Fruit fly (Drosophila melanogaster) whole organism, adult: ENCODE data around the gene PKD.

Experiments used
- CG11617 ChIP-seq: fragments of 200-800 bp; sonication (Bioruptor generic); optimal IDR thresholded peaks from 2 replicates; lab custom pipeline; 2017; ENCODE audit warnings: mild to moderate bottlenecking, missing biosample characterization, missing genetic modification reagents, missing genetic modification characterization
- CG12768 ChIP-seq: fragments of 200-800 bp; sonication (Bioruptor generic); optimal IDR thresholded peaks from 2 replicates; lab custom pipeline; 2017; ENCODE audit warnings: missing biosample characterization, missing genetic modification characterization, mild to moderate bottlenecking, moderate library complexity, missing genetic modification reagents
- CG14711 ChIP-seq: fragments of 200-800 bp; sonication (Bioruptor generic); optimal IDR thresholded peaks from 2 replicates; lab custom pipeline; 2018; ENCODE audit warnings: missing biosample characterization, mild to moderate bottlenecking, missing genetic modification characterization, moderate library complexity
- CG1620 ChIP-seq: fragments of 200-800 bp; sonication (Bioruptor generic); optimal IDR thresholded peaks from 2 replicates; lab custom pipeline; 2016; ENCODE audit warnings: missing biosample characterization, missing genetic modification characterization
- CG33017 ChIP-seq: fragments of 200-800 bp; sonication (Bioruptor generic); optimal IDR thresholded peaks from 2 replicates; lab custom pipeline; 2018; ENCODE audit warnings: missing biosample characterization, mild to moderate bottlenecking, missing genetic modification characterization, moderate library complexity
- CG5204 ChIP-seq: fragments of 200-800 bp; sonication (Bioruptor generic); optimal IDR thresholded peaks from 2 replicates; lab custom pipeline; 2016; ENCODE audit warnings: missing biosample characterization, missing genetic modification characterization
- CG7045 ChIP-seq: fragments of 200-800 bp; sonication (Bioruptor generic); optimal IDR thresholded peaks from 2 replicates; lab custom pipeline; 2017; ENCODE audit warnings: missing biosample characterization, mild to moderate bottlenecking, missing genetic modification characterization
- CG7101 ChIP-seq: fragments of 200-800 bp; sonication (Bioruptor generic); optimal IDR thresholded peaks from 2 replicates; lab custom pipeline; 2018; ENCODE audit warnings: missing biosample characterization, mild to moderate bottlenecking, missing genetic modification characterization, moderate library complexity
- Clk ChIP-seq: fragments of 200-800 bp; sonication (Bioruptor generic); optimal IDR thresholded peaks from 2 replicates; lab custom pipeline; 2017; ENCODE audit warnings: missing biosample characterization, missing genetic modification characterization
- Crg-1 ChIP-seq: fragments of 200-800 bp; sonication (Bioruptor generic); optimal IDR thresholded peaks from 2 replicates; lab custom pipeline; 2016; ENCODE audit warnings: missing biosample characterization, missing genetic modification characterization
- Hr96 ChIP-seq: fragments of 200-800 bp; sonication (Bioruptor generic); optimal IDR thresholded peaks from 2 replicates; lab custom pipeline; 2016; ENCODE audit warnings: missing biosample characterization, missing genetic modification characterization
- Mnt ChIP-seq: fragments of 200-800 bp; sonication (Bioruptor generic); optimal IDR thresholded peaks from 2 replicates; lab custom pipeline; 2016; ENCODE audit warnings: missing biosample characterization, mild to moderate bottlenecking, missing genetic modification characterization
- bab1 ChIP-seq: fragments of 200-800 bp; sonication (Bioruptor generic); optimal IDR thresholded peaks from 3 replicates; lab custom pipeline; 2019; ENCODE audit warnings: missing biosample characterization, mild to moderate bottlenecking, missing genetic modification characterization, moderate library complexity
- cic ChIP-seq: fragments of 200-800 bp; sonication (Bioruptor generic); optimal IDR thresholded peaks from 2 replicates; lab custom pipeline; 2017; ENCODE audit warnings: missing biosample characterization, mild to moderate bottlenecking, missing genetic modification characterization, moderate library complexity
- cnc ChIP-seq, 2 experiments: fragments of >200 bp; optimal IDR thresholded peaks; 2 replicates each; lab custom pipeline; 2017
- kay ChIP-seq: fragments of 200-800 bp; sonication (Bioruptor generic); peaks from one replicate; lab custom pipeline; 2016; ENCODE audit warnings: missing biosample characterization, missing genetic modification characterization, borderline replicate concordance
- ovo ChIP-seq: fragments of 200-800 bp; sonication (Bioruptor generic); optimal IDR thresholded peaks from 2 replicates; lab custom pipeline; 2016; ENCODE audit warnings: missing biosample characterization, missing genetic modification characterization
- pad ChIP-seq: fragments of 200-800 bp; sonication (Bioruptor generic); optimal IDR thresholded peaks from 3 replicates; lab custom pipeline; 2017; ENCODE audit warnings: missing biosample characterization, missing genetic modification characterization, mild to moderate bottlenecking, moderate library complexity, missing genetic modification reagents
- tj ChIP-seq: fragments of 200-800 bp; sonication (Bioruptor generic); optimal IDR thresholded peaks from 3 replicates; lab custom pipeline; 2017; ENCODE audit warnings: missing biosample characterization, mild to moderate bottlenecking, missing genetic modification characterization, moderate library complexity
- toe ChIP-seq: fragments of 200-800 bp; sonication (Bioruptor generic); optimal IDR thresholded peaks from 2 replicates; lab custom pipeline; 2016; ENCODE audit warnings: missing biosample characterization, missing genetic modification characterization

Gene PKD

DNA sequence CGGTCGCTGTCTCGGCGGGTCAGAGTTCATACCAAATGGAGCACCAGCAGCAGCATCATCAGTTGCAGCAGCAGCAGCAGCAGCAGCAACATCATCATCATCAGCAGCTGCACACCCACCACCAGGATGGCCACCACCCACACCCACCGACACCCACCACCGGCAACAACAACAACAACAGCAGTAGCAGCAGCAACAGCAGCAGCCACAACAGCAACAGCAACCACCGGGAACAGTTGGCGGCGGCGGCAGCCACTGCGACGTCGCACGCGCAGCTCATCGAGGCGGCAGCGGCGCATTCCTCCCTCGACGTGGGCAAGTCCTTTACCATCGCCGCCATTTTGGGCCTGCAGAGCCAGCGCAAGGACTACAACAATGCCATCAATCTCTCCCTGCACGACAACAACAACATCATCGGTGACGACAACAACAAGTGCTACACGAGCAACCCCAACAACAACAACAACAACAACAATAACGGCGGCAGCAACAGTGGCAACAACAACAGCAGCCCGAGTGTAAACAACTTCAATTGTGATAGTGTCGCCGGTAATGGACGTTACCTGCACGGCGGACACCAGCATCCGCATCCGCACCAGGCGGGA is 44.4 kb downstream of the PKD start:
- TF ChIP-seq cnc (optimal IDR thresholded peaks at IDR 0.05; lab: Kevin White, UChicago) (no peak), CG14711 (tag; lab: Kevin White, UChicago) (no peak), CG5204 (no peak), pad (GFP tag; lab: Kevin White, UChicago) (no peak), bab1 (no peak), CG12768 (GFP tag; lab: Kevin White, UChicago) (no peak)

DNA sequence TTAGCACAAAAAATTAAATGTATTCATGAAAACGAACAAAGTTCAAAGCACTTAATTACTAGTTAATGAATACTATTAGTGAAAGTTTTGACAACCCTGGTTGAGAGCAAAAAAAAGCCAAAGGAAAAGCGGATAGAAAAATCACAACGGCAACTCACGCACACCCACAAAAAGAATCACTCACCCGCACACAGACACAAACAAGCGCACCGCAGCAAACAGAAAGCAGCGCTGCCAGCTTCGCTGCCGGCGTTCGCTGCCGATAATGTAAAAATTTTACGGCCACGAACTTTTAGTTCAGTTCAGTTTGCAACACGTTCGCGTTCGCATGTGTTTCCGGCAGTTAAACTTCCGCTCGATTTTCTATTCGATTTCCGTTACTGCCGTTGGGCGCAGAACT is 46.7 kb downstream of the PKD start, which contains the start of gene CG18599:
Gene CG18599, plus strand, starts transcription at position 301 of the 400 bp plus-strand sequence.
- TF ChIP-seq Mnt (GFP tag; lab: Kevin White, UChicago) (no peak), CG1620 (GFP tag; lab: Kevin White, UChicago) (no peak), CG14711 (tag; lab: Kevin White, UChicago) (no peak), Hr96 (GFP tag; lab: Kevin White, UChicago) (no peak), toe (no peak), tj (GFP tag; lab: Kevin White, UChicago) (no peak), CG11617 (GFP tag; lab: Kevin White, UChicago) (no peak), kay (GFP tag; lab: Kevin White, UChicago) (no peak), CG7045 (GFP tag; lab: Kevin White, UChicago) (no peak), Crg-1 (GFP tag; lab: Kevin White, UChicago) (no peak), CG12768 (GFP tag; lab: Kevin White, UChicago) (no peak), ovo (GFP tag; lab: Kevin White, UChicago) (no peak), CG33017 (no peak), CG7101 (tag; lab: Kevin White, UChicago) (no peak), cic (no peak), Clk (GFP tag; lab: Kevin White, UChicago) (no peak)

DNA sequence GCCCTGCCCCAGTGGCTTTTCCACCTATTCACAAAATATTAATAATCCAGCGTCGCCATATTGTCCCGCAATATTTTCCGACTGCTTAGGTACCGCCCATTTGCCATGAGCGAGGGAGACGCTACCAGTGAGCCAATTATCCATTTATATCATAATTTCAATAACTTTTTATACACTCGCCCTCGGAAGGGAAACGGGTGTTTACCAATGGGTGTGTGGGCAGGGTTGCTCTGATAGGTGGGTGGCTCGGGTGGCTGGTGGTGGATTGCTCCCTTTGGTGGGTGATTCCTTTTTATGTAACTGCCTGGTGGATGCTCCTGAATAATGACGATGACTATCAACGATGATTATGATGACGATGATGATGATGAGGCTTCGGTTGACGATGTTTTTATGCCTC is 47.5 kb downstream of the PKD start:
- no peak for TF ChIP-seq pad (GFP tag; lab: Kevin White, UChicago)
- no peak for TF ChIP-seq cic
- no peak for TF ChIP-seq kay (GFP tag; lab: Kevin White, UChicago)
- no peak for TF ChIP-seq CG7101 (tag; lab: Kevin White, UChicago)
- TF ChIP-seq bab1, result no peak
- TF ChIP-seq tj (GFP tag; lab: Kevin White, UChicago), result no peak
- no peak for TF ChIP-seq CG33017
- no peak for TF ChIP-seq CG7045 (GFP tag; lab: Kevin White, UChicago)
- TF ChIP-seq Clk (GFP tag; lab: Kevin White, UChicago), result no peak
- TF ChIP-seq CG14711 (tag; lab: Kevin White, UChicago), result no peak
- TF ChIP-seq CG1620 (GFP tag; lab: Kevin White, UChicago), result no peak
- no peak for TF ChIP-seq CG12768 (GFP tag; lab: Kevin White, UChicago)
- TF ChIP-seq Crg-1 (GFP tag; lab: Kevin White, UChicago), result no peak
- TF ChIP-seq CG11617 (GFP tag; lab: Kevin White, UChicago), result no peak
- TF ChIP-seq toe, result no peak
- no peak for TF ChIP-seq ovo (GFP tag; lab: Kevin White, UChicago)

DNA sequence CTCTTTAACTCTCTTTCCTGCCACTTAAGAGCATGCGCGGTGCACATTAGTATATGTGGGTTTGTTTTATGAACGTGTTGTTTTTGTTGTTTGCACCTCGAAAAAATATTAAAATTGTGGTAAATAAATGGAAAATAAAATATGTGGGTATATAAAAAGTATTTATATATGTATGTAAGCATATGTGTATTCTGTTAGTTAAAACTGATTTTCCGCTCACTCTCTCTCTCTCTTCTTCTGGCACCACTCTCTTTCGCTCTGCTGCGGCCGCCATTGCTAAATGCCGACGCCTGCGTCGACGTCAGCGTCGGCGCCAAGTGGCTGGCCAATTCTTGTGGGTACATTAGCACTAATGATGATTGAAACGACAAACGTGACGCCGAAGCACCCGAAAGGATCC is 48.9 kb downstream of the PKD start:
- TF ChIP-seq cic, result no peak
- no peak for TF ChIP-seq CG33017
- no peak for TF ChIP-seq cnc (optimal IDR thresholded peaks at IDR 0.05; lab: Kevin White, UChicago)
- no peak for TF ChIP-seq CG7045 (GFP tag; lab: Kevin White, UChicago)
- no peak for TF ChIP-seq CG12768 (GFP tag; lab: Kevin White, UChicago)
- TF ChIP-seq tj (GFP tag; lab: Kevin White, UChicago), result no peak
- no peak for TF ChIP-seq CG11617 (GFP tag; lab: Kevin White, UChicago)
- TF ChIP-seq toe, result no peak
- no peak for TF ChIP-seq CG14711 (tag; lab: Kevin White, UChicago)
- no peak for TF ChIP-seq Crg-1 (GFP tag; lab: Kevin White, UChicago)
- no peak for TF ChIP-seq pad (GFP tag; lab: Kevin White, UChicago)
- no peak for TF ChIP-seq Clk (GFP tag; lab: Kevin White, UChicago)
- TF ChIP-seq ovo (GFP tag; lab: Kevin White, UChicago), result no peak

DNA sequence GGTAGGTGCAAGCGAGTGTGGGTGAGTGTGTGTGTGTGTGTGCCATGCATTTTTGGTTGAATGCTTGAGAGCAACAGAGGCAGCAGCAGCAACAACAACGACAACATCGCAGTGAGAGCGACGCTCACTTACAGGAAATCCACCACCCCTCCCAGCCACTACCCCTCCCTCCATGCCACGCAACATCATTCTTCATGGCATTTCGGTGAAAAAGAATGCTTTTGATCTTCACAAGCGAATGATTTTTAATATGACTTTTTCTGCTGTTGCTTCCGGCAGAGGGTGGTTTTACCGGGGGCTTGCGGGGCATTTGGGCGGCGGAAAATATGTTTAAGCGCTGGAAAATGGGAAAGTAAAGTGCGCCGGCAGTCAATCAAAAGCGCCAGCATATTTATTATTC is 52.6 kb downstream of the PKD start:
- TF ChIP-seq CG12768 (GFP tag; lab: Kevin White, UChicago) (no peak), cnc (optimal IDR thresholded peaks at IDR 0.05; lab: Kevin White, UChicago) (no peak), CG1620 (GFP tag; lab: Kevin White, UChicago) (no peak), Crg-1 (GFP tag; lab: Kevin White, UChicago) (no peak), CG33017 (no peak), Hr96 (GFP tag; lab: Kevin White, UChicago) (no peak), CG7045 (GFP tag; lab: Kevin White, UChicago) (no peak), CG7101 (tag; lab: Kevin White, UChicago) (no peak), toe (no peak), tj (GFP tag; lab: Kevin White, UChicago) (no peak), pad (GFP tag; lab: Kevin White, UChicago) (no peak), bab1 (no peak)

DNA sequence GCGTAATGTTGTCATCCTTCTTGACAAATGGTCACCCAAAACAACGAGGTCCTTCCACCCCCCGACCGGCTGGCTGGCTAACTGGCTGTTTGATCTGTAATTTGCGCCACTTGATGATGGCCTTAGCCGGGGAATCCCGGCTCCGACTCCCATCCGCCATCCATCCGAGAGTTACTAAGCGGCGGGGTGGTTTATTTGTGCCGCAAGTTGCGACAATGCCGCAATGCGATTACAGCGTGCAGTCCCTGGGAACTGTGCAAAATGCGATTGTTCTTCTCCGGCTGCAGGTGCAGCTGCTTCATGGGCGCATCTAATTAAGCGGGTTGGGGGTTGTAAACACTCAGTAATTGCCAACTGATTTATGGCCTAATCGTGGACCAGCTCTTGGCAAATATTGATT is 54.2 kb downstream of the PKD start:
- TF ChIP-seq CG5204 (no peak), Crg-1 (GFP tag; lab: Kevin White, UChicago) (no peak), Mnt (GFP tag; lab: Kevin White, UChicago) (no peak), CG14711 (tag; lab: Kevin White, UChicago) (no peak), pad (GFP tag; lab: Kevin White, UChicago) (no peak), kay (GFP tag; lab: Kevin White, UChicago) (no peak), CG1620 (GFP tag; lab: Kevin White, UChicago) (no peak), tj (GFP tag; lab: Kevin White, UChicago) (no peak), CG33017 (no peak), bab1 (no peak), ovo (GFP tag; lab: Kevin White, UChicago) (no peak), toe (no peak), Hr96 (GFP tag; lab: Kevin White, UChicago) (no peak), CG11617 (GFP tag; lab: Kevin White, UChicago) (no peak), CG12768 (GFP tag; lab: Kevin White, UChicago) (no peak)
